Worm (Caenorhabditis elegans) whole organism, late embryonic: Measurements from ENCODE around the gene nipa-1.

Experiments used
- fkh-10 ChIP-seq: fragments of 150-350 bp; optimal IDR thresholded peaks from 2 replicates; lab custom pipeline; 2014; ENCODE audit warnings: missing biosample characterization, missing genetic modification reagents, missing genetic modification characterization
- hlh-30 ChIP-seq: sonication (generic microtip); optimal IDR thresholded peaks from 2 replicates; lab custom pipeline; 2017; ENCODE audit warnings: antibody characterized with exemption, missing genetic modification characterization, missing compliant biosample characterization; ENCODE audit not compliant: insufficient read depth
- nfya-1 ChIP-seq: sonication (generic microtip); optimal IDR thresholded peaks from 2 replicates; lab custom pipeline; 2017; ENCODE audit warnings: missing genetic modification characterization, mild to moderate bottlenecking, missing compliant biosample characterization, antibody characterized with exemption, moderate library complexity
- pax-1 ChIP-seq: fragments of 150-350 bp; optimal IDR thresholded peaks from 2 replicates; lab custom pipeline; 2014; ENCODE audit warnings: missing biosample characterization, missing genetic modification characterization
- pha-2 ChIP-seq: sonication (generic microtip); optimal IDR thresholded peaks from 2 replicates; lab custom pipeline; 2017; ENCODE audit warnings: mild to moderate bottlenecking, missing genetic modification characterization, missing compliant biosample characterization
- sox-2 ChIP-seq: fragments of 200-800 bp; sonication (Bioruptor generic); IDR thresholded peaks from 2 replicates; pipeline ENCODE4 v1.3.6; 2022; ENCODE audit warnings: missing genetic modification reagents, missing genetic modification characterization, missing compliant biosample characterization

DNA sequence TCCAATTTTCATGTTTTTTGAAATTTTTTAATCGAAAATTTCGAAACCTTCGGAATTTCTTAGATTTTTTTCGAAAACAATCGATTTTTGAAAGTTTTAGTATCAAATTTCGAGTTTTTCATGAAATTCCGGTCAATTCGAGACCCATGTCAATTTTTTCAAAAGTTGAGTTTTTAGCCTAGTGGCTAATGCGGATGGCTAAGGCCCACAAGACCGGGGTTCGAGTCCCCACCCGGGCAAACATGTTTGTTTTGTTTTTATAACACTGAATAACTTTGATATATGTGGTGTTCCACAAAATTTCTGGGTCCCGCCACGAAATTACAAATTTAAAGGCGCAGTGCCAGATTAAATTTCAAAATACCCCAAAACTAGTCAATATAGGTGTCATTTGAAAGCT is 27.5 kb downstream of the nipa-1 start:
- TF ChIP-seq hlh-30 (no peak), pax-1 (no peak), pha-2 (tag; lab: Kevin White, UChicago) (no peak), fkh-10 (GFP tag; lab: Kevin White, UChicago) (no peak), sox-2 (GFP tag; lab: Robert Waterston, UW) (no peak), nfya-1 (tag; lab: Kevin White, UChicago) (no peak)
